Worm (Caenorhabditis elegans): Measurements from ENCODE around the gene jmjd-5.

DNA sequence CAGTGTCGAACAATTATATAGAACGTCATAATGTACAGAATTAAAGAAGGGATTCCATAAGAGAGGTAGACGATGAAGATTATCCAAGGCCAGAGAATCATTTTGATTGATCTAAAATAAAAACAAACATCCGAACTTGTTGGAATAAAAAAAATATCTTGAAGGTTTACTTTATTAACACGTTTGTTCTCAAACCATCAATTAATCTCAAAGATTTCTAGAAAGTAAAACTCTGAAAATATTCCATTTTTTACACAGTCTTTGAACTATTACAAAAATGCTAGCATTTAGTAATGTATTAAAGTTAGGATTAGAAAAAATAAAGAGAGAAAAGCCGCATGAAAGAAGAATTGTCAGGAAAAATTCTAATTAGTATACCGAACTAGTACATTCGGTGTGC lies 37.2 kb downstream of the jmjd-5 start, which contains the start of gene srg-40:
- no peak for TF ChIP-seq B0019.2 (GFP tag; conservative IDR thresholded peaks at IDR 0.05)
- TF ChIP-seq madf-3 (GFP tag; IDR thresholded peaks at IDR 0.05): no peak
- no peak for TF ChIP-seq F52B5.7 (tag; optimal IDR thresholded peaks at IDR 0.05)
- no peak for TF ChIP-seq mcd-1 (GFP tag; IDR thresholded peaks at IDR 0.05)
- TF ChIP-seq K11D2.4 (GFP tag; IDR thresholded peaks at IDR 0.05): no peak
- TF ChIP-seq gei-17 (GFP tag; optimal IDR thresholded peaks at IDR 0.05): no peak
- no peak for TF ChIP-seq dpl-1 (GFP tag; optimal IDR thresholded peaks at IDR 0.05)
- TF ChIP-seq attf-6 (GFP tag; IDR thresholded peaks at IDR 0.05): no peak
- no peak for TF ChIP-seq snpc-4 (GFP tag; optimal IDR thresholded peaks at IDR 0.05)
- no peak for TF ChIP-seq snpc-4 (tag; optimal IDR thresholded peaks at IDR 0.05)
- TF ChIP-seq chd-7 (tag; optimal IDR thresholded peaks at IDR 0.05): no peak
- no peak for TF ChIP-seq nhr-90 (tag; optimal IDR thresholded peaks at IDR 0.05)
- TF ChIP-seq tbx-9 (tag; optimal IDR thresholded peaks at IDR 0.05; ENCODE audit: borderline replicate concordance): no peak

Data from whole organism, young adult.